Worm (Caenorhabditis elegans) whole organism, midembryonic: ENCODE results near the gene F25D1.8.

Source experiments
- T22C8.4 ChIP-seq: fragments of 200-800 bp; sonication (Bioruptor generic); IDR thresholded peaks from 2 replicates; pipeline ENCODE4 v1.3.6; 2022; ENCODE audit warnings: missing genetic modification characterization, missing compliant biosample characterization
- cog-1 ChIP-seq: sonication (generic microtip); optimal IDR thresholded peaks from 2 replicates; lab custom pipeline; 2016; ENCODE audit warnings: missing genetic modification characterization, missing compliant biosample characterization
- flt-1 ChIP-seq: fragments of 200-800 bp; sonication (Bioruptor generic); IDR thresholded peaks from 2 replicates; pipeline ENCODE4 v1.3.6; 2022; ENCODE audit warnings: missing genetic modification characterization, missing compliant biosample characterization
- klf-2 ChIP-seq: fragments of 200-800 bp; sonication (Bioruptor generic); conservative IDR thresholded peaks from 2 replicates; pipeline ENCODE4 v1.3.6; 2022; ENCODE audit warnings: missing genetic modification reagents, missing genetic modification characterization, missing compliant biosample characterization
- med-1 ChIP-seq: sonication (generic microtip); optimal IDR thresholded peaks from 2 replicates; lab custom pipeline; 2017; ENCODE audit warnings: missing genetic modification characterization, mild to moderate bottlenecking, missing compliant biosample characterization, antibody characterized with exemption, missing genetic modification reagents; ENCODE audit not compliant: insufficient read depth
- ref-1 ChIP-seq: fragments of 200-800 bp; sonication (Bioruptor generic); conservative IDR thresholded peaks from 2 replicates; pipeline ENCODE4 v1.3.6; 2022; ENCODE audit warnings: missing genetic modification reagents, missing genetic modification characterization, missing compliant biosample characterization
- tab-1 ChIP-seq: fragments of 200-800 bp; sonication (Bioruptor generic); IDR thresholded peaks from 2 replicates; pipeline ENCODE4 v1.3.6; 2022; ENCODE audit warnings: missing genetic modification characterization, missing compliant biosample characterization
- ztf-23 ChIP-seq: fragments of 200-800 bp; sonication (Bioruptor generic); IDR thresholded peaks from 2 replicates; pipeline ENCODE4 v1.3.6; 2022; ENCODE audit warnings: missing genetic modification reagents, missing genetic modification characterization, missing compliant biosample characterization
- ztf-29 ChIP-seq: fragments of 200-800 bp; sonication (Bioruptor generic); IDR thresholded peaks from 2 replicates; pipeline ENCODE4 v1.3.6; 2022; ENCODE audit warnings: missing genetic modification reagents, missing genetic modification characterization, missing compliant biosample characterization

F25D1.8 gene

DNA sequence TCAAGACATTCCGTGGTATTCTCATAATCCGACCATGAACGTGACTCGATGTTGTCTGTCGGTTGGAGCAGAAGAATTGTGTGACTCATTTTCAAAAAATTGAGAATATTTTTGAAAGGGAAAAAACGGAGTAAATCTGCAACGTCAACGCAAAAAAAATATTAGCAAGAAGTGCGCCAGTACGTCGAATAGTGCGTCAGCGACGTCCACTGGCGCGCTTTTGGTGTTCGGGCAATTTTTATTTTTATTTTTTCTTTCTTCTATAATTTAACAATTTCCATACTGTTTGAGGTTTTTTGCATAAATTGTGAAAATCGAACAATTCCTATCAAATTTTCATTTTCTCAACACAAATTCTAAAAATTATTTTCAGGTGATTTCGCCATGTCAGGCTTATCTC lies 39.7 kb downstream of the F25D1.8 start, which contains the start of the genes erh-1 and lpd-9:
TSS of gene erh-1 (minus strand) at position 204 of the 400 bp plus-strand sequence.
TSS of gene lpd-9 (plus strand) at position 368 of the 400 bp plus-strand sequence.
- TF ChIP-seq klf-2 (GFP tag; lab: Robert Waterston, UW), result no peak
- peak; percentile 33 for TF ChIP-seq med-1 (GFP tag; lab: Kevin White, UChicago)
- 0 out of 2 replicates have a peak, but pooled peaks have one; percentile 45 for TF ChIP-seq ztf-23 (GFP tag; lab: Robert Waterston, UW)

- TF ChIP-seq ztf-29 (GFP tag; lab: Robert Waterston, UW) (no peak), ztf-23 (GFP tag; lab: Robert Waterston, UW) (no peak), T22C8.4 (GFP tag; lab: Robert Waterston, UW) (no peak), klf-2 (GFP tag; lab: Robert Waterston, UW) (no peak), med-1 (GFP tag; lab: Kevin White, UChicago) (no peak), flt-1 (no peak), tab-1 (GFP tag; lab: Robert Waterston, UW) (no peak), cog-1 (tag; lab: Kevin White, UChicago) (no peak), ref-1 (no peak)
These were observed 41.4 kb downstream of the F25D1.8 start for ce11 chrV:10580638-10581037.

DNA sequence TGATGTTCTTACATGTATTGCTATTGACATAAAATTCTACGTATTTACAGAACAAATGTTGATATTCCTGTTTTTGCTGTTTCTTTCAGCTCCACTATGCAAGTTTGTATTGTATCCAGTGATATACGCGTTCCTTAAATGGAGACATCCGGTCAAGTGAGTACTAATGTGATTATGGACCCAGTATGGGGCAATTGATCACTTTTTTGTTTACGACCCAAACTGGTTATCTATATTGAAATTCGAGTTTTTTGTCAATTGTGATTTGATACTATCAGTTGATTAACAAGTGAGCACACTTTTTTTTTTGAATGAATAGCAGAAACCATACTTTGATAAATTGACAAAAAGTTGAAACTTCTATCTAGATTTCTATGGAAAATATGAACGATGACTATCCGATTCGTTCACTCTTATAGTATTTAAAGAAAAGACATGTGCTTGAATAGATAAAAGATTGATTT lies 42.7 kb downstream of the F25D1.8 start, which contains the start of gene T21C9.6:
TSS of gene T21C9.6 (plus strand) at position 51 of the 464 bp plus-strand sequence.
- TF ChIP-seq cog-1 (tag; lab: Kevin White, UChicago), result no peak
- no peak for TF ChIP-seq T22C8.4 (GFP tag; lab: Robert Waterston, UW)

- TF ChIP-seq med-1 (GFP tag; lab: Kevin White, UChicago) (no peak), cog-1 (tag; lab: Kevin White, UChicago) (no peak), ztf-29 (GFP tag; lab: Robert Waterston, UW) (no peak), flt-1 (no peak), ztf-23 (GFP tag; lab: Robert Waterston, UW) (no peak), T22C8.4 (GFP tag; lab: Robert Waterston, UW) (no peak), ref-1 (no peak), klf-2 (GFP tag; lab: Robert Waterston, UW) (no peak)
These were observed 49.5 kb downstream of the F25D1.8 start, which contains the start of gene srg-32 for ce11 chrV:10588694-10589093. TSS of gene srg-32 (minus strand) at chrV:10588794.
